Worm (Caenorhabditis elegans): Measurements from ENCODE around the gene F31A3.5.
A peak's percentile ranks its signal among the peaks of the same experiment; 100 is the strongest.

The F31A3.5 gene

DNA sequence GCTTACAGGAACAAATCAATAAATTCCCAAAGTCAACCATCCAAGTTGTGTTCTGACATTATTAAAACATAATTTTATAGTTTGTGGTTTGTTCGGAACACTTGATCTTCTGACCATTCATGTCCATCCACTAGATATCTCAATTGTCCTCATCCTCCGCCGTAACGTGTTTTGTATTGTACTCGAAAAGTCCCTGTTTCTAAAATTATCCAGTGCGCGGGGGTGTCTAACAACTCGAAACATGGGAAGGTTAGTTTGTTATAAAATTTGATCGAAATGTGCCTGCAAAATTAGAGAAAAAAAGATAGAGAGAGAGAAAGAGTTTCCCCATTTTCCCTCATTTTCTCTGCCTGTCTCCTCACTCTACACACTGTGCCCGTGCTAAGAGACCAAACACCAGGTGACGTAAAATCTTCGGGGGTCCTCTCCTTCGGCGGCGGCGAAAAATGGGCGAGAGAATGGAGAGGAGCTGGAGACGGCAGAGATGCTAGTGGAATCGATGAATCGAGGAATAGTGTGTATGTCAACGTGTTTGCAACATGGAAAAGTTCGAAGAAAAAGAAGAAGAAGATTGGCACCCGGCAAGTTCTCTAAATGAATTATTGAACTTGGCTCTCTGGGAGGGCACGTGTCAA, 57.7 kb downstream of the F31A3.5 start (continued):
- TF ChIP-seq mef-2 (tag; optimal IDR thresholded peaks at IDR 0.05) (peak; percentile 80), egl-13 (tag; optimal IDR thresholded peaks at IDR 0.05) (peak; percentile 94), egl-27 (tag; optimal IDR thresholded peaks at IDR 0.05) (peak; percentile 95 to 96), irx-1 (tag; optimal IDR thresholded peaks at IDR 0.05) (peak; percentile 69), sox-4 (tag; optimal IDR thresholded peaks at IDR 0.05) (peak; percentile 47), ceh-82 (tag; optimal IDR thresholded peaks at IDR 0.05) (peak; percentile 73 to 76 (median 74)), swsn-7 (tag; optimal IDR thresholded peaks at IDR 0.05) (peak; percentile 94)
